Fruit fly (Drosophila melanogaster): ENCODE data around the gene LanA.
A peak's percentile ranks its signal among the peaks of the same experiment; 100 is the strongest.

Gene LanA

dm6 chr3L:6263896-6264841 lies 46.3 kb upstream of the LanA start (continued):
- TF ChIP-seq CG14050 (GFP tag; IDR thresholded peaks at IDR 0.05) (no peak), Hsf (GFP tag; optimal IDR thresholded peaks at IDR 0.05) (peak; percentile 66), CG3163 (GFP tag; optimal IDR thresholded peaks at IDR 0.05) (peak; percentile 25), CG9817 (tag; optimal IDR thresholded peaks at IDR 0.05) (peak; percentile 59), Oli (tag; optimal IDR thresholded peaks at IDR 0.05) (peak; percentile 19), bcd (GFP tag; optimal IDR thresholded peaks at IDR 0.05) (peak; percentile 42), CG12659 (GFP tag; optimal IDR thresholded peaks at IDR 0.05) (peak; percentile 18), Dll (GFP tag; IDR thresholded peaks at IDR 0.05; ENCODE audit: partially characterized antibody) (no peak), CG8478 (optimal IDR thresholded peaks at IDR 0.05) (no peak), ara (GFP tag; IDR thresholded peaks at IDR 0.05) (no peak), CG16779 (GFP tag; IDR thresholded peaks at IDR 0.05) (no peak), gfzf (GFP tag; optimal IDR thresholded peaks at IDR 0.05) (no peak), zen (tag; optimal IDR thresholded peaks at IDR 0.05) (peak; percentile 24), Antp (GFP tag; optimal IDR thresholded peaks at IDR 0.05) (peak; percentile 17), phol (tag; optimal IDR thresholded peaks at IDR 0.05) (peak; percentile 18), CG2129 (GFP tag; IDR thresholded peaks at IDR 0.05; ENCODE audit: partially characterized antibody) (no peak), gt (GFP tag; IDR thresholded peaks at IDR 0.05) (no peak), CG7357 (GFP tag; IDR thresholded peaks at IDR 0.05) (0 out of 3 replicates have a peak, but pooled peaks have one; percentile 37), dmrt11E (tag; optimal IDR thresholded peaks at IDR 0.05) (peak; percentile 40), CG10267 (tag; optimal IDR thresholded peaks at IDR 0.05) (peak; percentile 42), Pdp1 (GFP tag; optimal IDR thresholded peaks at IDR 0.05) (peak; percentile 43 to 70), wor (GFP tag; IDR thresholded peaks at IDR 0.05) (no peak), Fer1 (GFP tag; optimal IDR thresholded peaks at IDR 0.05) (no peak), tgo (GFP tag; IDR thresholded peaks at IDR 0.05) (peak; percentile 28; the same call in 1 of the 3 replicates), hbn (GFP tag; IDR thresholded peaks at IDR 0.05; ENCODE audit: partially characterized antibody) (no peak), CG17829 (tag; optimal IDR thresholded peaks at IDR 0.05) (peak; percentile 69), gce (GFP tag; IDR thresholded peaks at IDR 0.05) (0 out of 3 replicates have a peak, but pooled peaks have one; percentile 29), Bdp1 (GFP tag; optimal IDR thresholded peaks at IDR 0.05) (no peak), Atf3 (GFP tag; optimal IDR thresholded peaks at IDR 0.05) (peak; percentile 22), MBD-R2 (GFP tag; IDR thresholded peaks at IDR 0.05) (no peak), CG18599 (GFP tag; optimal IDR thresholded peaks at IDR 0.05) (no peak), repo (GFP tag; optimal IDR thresholded peaks at IDR 0.05) (no peak), org-1 (GFP tag; optimal IDR thresholded peaks at IDR 0.05) (no peak), CG1603 (tag; optimal IDR thresholded peaks at IDR 0.05) (peak; percentile 51), CG12942 (GFP tag; optimal IDR thresholded peaks at IDR 0.05) (peak; percentile 29), CG13424 (tag; optimal IDR thresholded peaks at IDR 0.05) (peak; percentile 51), caup (GFP tag; optimal IDR thresholded peaks at IDR 0.05; ENCODE audit: severe bottlenecking) (peak; percentile 34), sob (GFP tag; IDR thresholded peaks at IDR 0.05) (peak; percentile 70), Myb (GFP tag; optimal IDR thresholded peaks at IDR 0.05) (peak; percentile 13), Hr39 (optimal IDR thresholded peaks at IDR 0.05) (no peak), CG13894 (tag; optimal IDR thresholded peaks at IDR 0.05) (no peak), al (GFP tag; IDR thresholded peaks at IDR 0.05) (no peak), CG11504 (tag; optimal IDR thresholded peaks at IDR 0.05) (peak; percentile 63), klu (GFP tag; IDR thresholded peaks at IDR 0.05) (no peak), Jarid2 (GFP tag; optimal IDR thresholded peaks at IDR 0.05) (peak; percentile 31), CG16813 (GFP tag; IDR thresholded peaks at IDR 0.05; ENCODE audit: partially characterized antibody) (no peak; the same call in 2 of the 3 replicates), odd (GFP tag; optimal IDR thresholded peaks at IDR 0.05) (no peak), CG6683 (GFP tag; optimal IDR thresholded peaks at IDR 0.05) (no peak)
